Fruit fly (Drosophila melanogaster) whole organism, pupa: Measurements from ENCODE around the gene CG7991.
A peak's percentile ranks its signal among the peaks of the same experiment; 100 is the strongest.

ENCODE experiments used
- CG10348 ChIP-seq: fragments of 200-800 bp; sonication (Bioruptor generic); IDR thresholded peaks from 2 replicates; pipeline ENCODE4 v1.3.6; 2022; ENCODE audit warnings: missing biosample characterization, missing genetic modification characterization
- CG12605 ChIP-seq: fragments of 200-800 bp; sonication (Bioruptor generic); IDR thresholded peaks from 2 replicates; pipeline ENCODE4 v1.3.6; 2022; ENCODE audit warnings: missing biosample characterization, missing genetic modification characterization
- CG13204 ChIP-seq: fragments of 200-800 bp; sonication (Bioruptor generic); optimal IDR thresholded peaks from 2 replicates; lab custom pipeline; 2018; ENCODE audit warnings: missing biosample characterization, mild to moderate bottlenecking, missing genetic modification characterization, moderate library complexity
- CG14655 ChIP-seq: fragments of 200-800 bp; sonication (Bioruptor generic); optimal IDR thresholded peaks from 3 replicates; lab custom pipeline; 2017; ENCODE audit warnings: mild to moderate bottlenecking, missing biosample characterization, missing genetic modification reagents, missing genetic modification characterization
- CG15710 ChIP-seq: fragments of 200-800 bp; sonication (Bioruptor generic); optimal IDR thresholded peaks from 2 replicates; lab custom pipeline; 2018; ENCODE audit warnings: missing biosample characterization, mild to moderate bottlenecking, missing genetic modification characterization, moderate library complexity
- CG17806 ChIP-seq: fragments of 200-800 bp; sonication (Bioruptor generic); optimal IDR thresholded peaks from 2 replicates; lab custom pipeline; 2018; ENCODE audit warnings: missing biosample characterization, mild to moderate bottlenecking, missing genetic modification characterization, moderate library complexity
- CG32121 ChIP-seq: fragments of 200-800 bp; sonication (Bioruptor generic); IDR thresholded peaks from 2 replicates; pipeline ENCODE4 v1.3.6; 2022; ENCODE audit warnings: missing biosample characterization, missing genetic modification characterization
- CG34367 ChIP-seq: fragments of 200-800 bp; sonication (Bioruptor generic); optimal IDR thresholded peaks from 2 replicates; lab custom pipeline; 2018; ENCODE audit warnings: missing biosample characterization, mild to moderate bottlenecking, missing genetic modification characterization
- CG4496 ChIP-seq: fragments of 200-800 bp; sonication (Bioruptor generic); IDR thresholded peaks from 3 replicates; pipeline ENCODE4 v1.3.6; 2022; ENCODE audit warnings: missing biosample characterization, missing genetic modification characterization
- CG8159 ChIP-seq: fragments of 200-800 bp; sonication (Bioruptor generic); optimal IDR thresholded peaks from 3 replicates; lab custom pipeline; 2018; ENCODE audit warnings: missing biosample characterization, mild to moderate bottlenecking, missing genetic modification characterization, moderate library complexity
- CG8301 ChIP-seq: fragments of 200-800 bp; sonication (Bioruptor generic); optimal IDR thresholded peaks from 2 replicates; lab custom pipeline; 2018; ENCODE audit warnings: missing biosample characterization, mild to moderate bottlenecking, missing genetic modification characterization
- CG9948 ChIP-seq: fragments of 200-800 bp; sonication (Bioruptor generic); optimal IDR thresholded peaks from 2 replicates; lab custom pipeline; 2018; ENCODE audit warnings: missing biosample characterization, mild to moderate bottlenecking, missing genetic modification characterization, moderate library complexity
- D1 ChIP-seq: fragments of 200-800 bp; sonication (Bioruptor generic); optimal IDR thresholded peaks from 2 replicates; lab custom pipeline; 2018; ENCODE audit warnings: missing biosample characterization, mild to moderate bottlenecking, missing genetic modification characterization, moderate library complexity
- EcR ChIP-seq: fragments of 200-800 bp; sonication (Bioruptor generic); optimal IDR thresholded peaks from 3 replicates; lab custom pipeline; 2019; ENCODE audit warnings: missing biosample characterization, missing genetic modification characterization, mild to moderate bottlenecking, moderate library complexity, missing genetic modification reagents
- Ets98B ChIP-seq: fragments of 200-800 bp; sonication (Bioruptor generic); IDR thresholded peaks from 2 replicates; pipeline ENCODE4 v1.3.6; 2022; ENCODE audit warnings: missing biosample characterization, missing genetic modification characterization
- Pif1A ChIP-seq: fragments of 200-800 bp; sonication (Bioruptor generic); optimal IDR thresholded peaks from 3 replicates; lab custom pipeline; 2016; ENCODE audit warnings: missing biosample characterization, missing genetic modification characterization
- Pif1B ChIP-seq: fragments of 200-800 bp; sonication (Bioruptor generic); optimal IDR thresholded peaks from 3 replicates; lab custom pipeline; 2016; ENCODE audit warnings: missing biosample characterization, missing genetic modification characterization
- Snoo ChIP-seq: fragments of 200-800 bp; sonication (Bioruptor generic); optimal IDR thresholded peaks from 3 replicates; lab custom pipeline; 2017; ENCODE audit warnings: missing biosample characterization, mild to moderate bottlenecking, missing genetic modification characterization, inconsistent platforms
- fd96Ca ChIP-seq: fragments of 200-800 bp; sonication (Bioruptor generic); IDR thresholded peaks from 3 replicates; pipeline ENCODE4 v1.3.6; 2022; ENCODE audit warnings: missing biosample characterization, missing genetic modification characterization
- gl ChIP-seq: fragments of 200-800 bp; sonication (Bioruptor generic); optimal IDR thresholded peaks from 2 replicates; lab custom pipeline; 2018; ENCODE audit warnings: missing biosample characterization, mild to moderate bottlenecking, missing genetic modification characterization
- rn ChIP-seq: fragments of 200-800 bp; sonication (Bioruptor generic); IDR thresholded peaks from 2 replicates; pipeline ENCODE4 v1.3.6; 2022; ENCODE audit warnings: missing biosample characterization, missing genetic modification characterization

Gene CG7991

dm6 chr3L:1679394-1679793 is 4.9 kb downstream of the CG7991 start:
- peak; percentile 23 for TF ChIP-seq CG17806 (tag; lab: Kevin White, UChicago)
- TF ChIP-seq Snoo (tag; lab: Kevin White, UChicago) = peak; percentile 39
- TF ChIP-seq D1 = no peak
- peak; percentile 36 for TF ChIP-seq Pif1A (GFP tag; lab: Kevin White, UChicago)
- no peak for TF ChIP-seq CG4496
- TF ChIP-seq CG8301 (tag; lab: Kevin White, UChicago) = peak; percentile 9
- TF ChIP-seq CG8159 (tag; lab: Kevin White, UChicago) = peak; percentile 61
- no peak for TF ChIP-seq CG34367 (tag; lab: Kevin White, UChicago)
- peak; percentile 38 for TF ChIP-seq CG15710 (tag; lab: Kevin White, UChicago)
- TF ChIP-seq Ets98B (GFP tag; lab: Robert Waterston, UW) = no peak
- TF ChIP-seq rn (GFP tag; lab: Robert Waterston, UW) = no peak
- no peak for TF ChIP-seq CG10348
- peak; percentile 28 for TF ChIP-seq CG9948 (tag; lab: Kevin White, UChicago)
- TF ChIP-seq Pif1B = peak; percentile 11
- TF ChIP-seq EcR (GFP tag; lab: Kevin White, UChicago) = peak; percentile 23
- TF ChIP-seq CG14655 (GFP tag; lab: Kevin White, UChicago) = peak; percentile 35
- TF ChIP-seq gl (tag; lab: Kevin White, UChicago) = peak; percentile 5
- no peak for TF ChIP-seq CG32121 (GFP tag; lab: Robert Waterston, UW)

- TF ChIP-seq CG17806 (tag; lab: Kevin White, UChicago) (peak; percentile 64), CG15710 (tag; lab: Kevin White, UChicago) (peak; percentile 67), Ets98B (GFP tag; lab: Robert Waterston, UW) (0 out of 2 replicates have a peak, but pooled peaks have one; percentile 21), CG9948 (tag; lab: Kevin White, UChicago) (peak; percentile 63), CG13204 (GFP tag; lab: Kevin White, UChicago) (no peak), CG12605 (GFP tag; lab: Robert Waterston, UW) (peak; percentile 77), CG8301 (tag; lab: Kevin White, UChicago) (peak; percentile 26), CG14655 (GFP tag; lab: Kevin White, UChicago) (peak; percentile 57), gl (tag; lab: Kevin White, UChicago) (peak; percentile 44), CG10348 (no peak), Snoo (tag; lab: Kevin White, UChicago) (peak; percentile 17), CG32121 (GFP tag; lab: Robert Waterston, UW) (no peak), Pif1A (GFP tag; lab: Kevin White, UChicago) (peak; percentile 66), fd96Ca (GFP tag; lab: Robert Waterston, UW) (peak; percentile 71; the same call in 2 of the 3 replicates), rn (GFP tag; lab: Robert Waterston, UW) (no peak; the same call in 1 of the 2 replicates), CG8159 (tag; lab: Kevin White, UChicago) (peak; percentile 77), Pif1B (peak; percentile 68), CG34367 (tag; lab: Kevin White, UChicago) (peak; percentile 41), CG4496 (peak; percentile 82)
Measured at dm6 chr3L:1683091-1683490, 8.6 kb downstream of the CG7991 start.

dm6 chr3L:1688161-1688560 is 13.7 kb downstream of the CG7991 start:
- TF ChIP-seq CG15710 (tag; lab: Kevin White, UChicago) (no peak), D1 (no peak), Pif1B (no peak), CG8301 (tag; lab: Kevin White, UChicago) (peak; percentile 42), EcR (GFP tag; lab: Kevin White, UChicago) (no peak), Snoo (tag; lab: Kevin White, UChicago) (no peak), CG4496 (no peak), fd96Ca (GFP tag; lab: Robert Waterston, UW) (no peak), CG10348 (no peak), CG14655 (GFP tag; lab: Kevin White, UChicago) (peak; percentile 50), CG32121 (GFP tag; lab: Robert Waterston, UW) (no peak), CG9948 (tag; lab: Kevin White, UChicago) (peak; percentile 12), Ets98B (GFP tag; lab: Robert Waterston, UW) (no peak), CG12605 (GFP tag; lab: Robert Waterston, UW) (no peak), gl (tag; lab: Kevin White, UChicago) (no peak), CG8159 (tag; lab: Kevin White, UChicago) (peak; percentile 22), CG17806 (tag; lab: Kevin White, UChicago) (no peak), CG13204 (GFP tag; lab: Kevin White, UChicago) (no peak), Pif1A (GFP tag; lab: Kevin White, UChicago) (no peak), rn (GFP tag; lab: Robert Waterston, UW) (no peak), CG34367 (tag; lab: Kevin White, UChicago) (no peak)
- TF ChIP-seq, all 21 proteins: peak for 4

- peak; percentile 28 for TF ChIP-seq Ets98B (GFP tag; lab: Robert Waterston, UW)
- no peak for TF ChIP-seq Pif1B
- peak; percentile 89 for TF ChIP-seq CG4496
- peak; percentile 49; the same call in 1 of the 3 replicates for TF ChIP-seq fd96Ca (GFP tag; lab: Robert Waterston, UW)
- peak; percentile 59 for TF ChIP-seq CG13204 (GFP tag; lab: Kevin White, UChicago)
- peak; percentile 26 for TF ChIP-seq EcR (GFP tag; lab: Kevin White, UChicago)
- TF ChIP-seq CG34367 (tag; lab: Kevin White, UChicago) = no peak
- no peak for TF ChIP-seq Pif1A (GFP tag; lab: Kevin White, UChicago)
- no peak for TF ChIP-seq CG15710 (tag; lab: Kevin White, UChicago)
Measured at dm6 chr3L:1688569-1688968, 14.1 kb downstream of the CG7991 start.

DNA sequence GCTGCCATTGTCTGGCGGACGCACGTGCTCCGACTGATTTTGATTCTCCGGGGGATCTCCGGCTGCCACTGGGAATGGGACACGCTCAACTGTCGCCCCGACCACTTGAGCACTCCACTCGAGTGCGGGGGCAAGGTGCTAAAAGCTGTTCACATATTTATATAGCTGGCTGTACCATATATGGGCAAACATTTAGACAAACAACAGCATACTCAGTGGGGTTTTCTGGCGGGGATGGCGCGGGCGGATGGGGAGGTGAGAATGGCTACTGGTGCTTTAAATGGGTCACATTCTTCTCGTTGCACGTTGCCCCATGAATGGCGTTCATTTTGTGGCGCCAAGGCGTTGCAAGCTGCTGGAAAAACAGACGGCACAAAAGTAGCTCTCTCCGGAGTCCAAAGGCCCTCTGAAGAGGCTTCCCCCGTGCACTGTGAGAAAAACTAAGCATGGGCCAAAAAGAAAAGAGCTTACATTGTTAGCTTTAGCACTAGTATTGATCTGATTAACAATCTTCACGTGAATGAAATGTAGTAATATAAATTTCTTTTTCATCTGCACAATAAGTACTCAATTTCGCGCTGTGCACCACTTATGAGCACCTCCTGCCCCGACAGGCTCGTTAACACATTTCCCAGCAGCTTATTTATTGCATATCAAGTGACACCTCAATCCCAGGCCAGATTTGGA is 16.4 kb downstream of the CG7991 start:
- TF ChIP-seq CG10348 (no peak), Pif1B (peak; percentile 73), CG15710 (tag; lab: Kevin White, UChicago) (peak; percentile 79), CG8301 (tag; lab: Kevin White, UChicago) (peak; percentile 77), CG32121 (GFP tag; lab: Robert Waterston, UW) (peak; percentile 55; the same call in 1 of the 2 replicates), fd96Ca (GFP tag; lab: Robert Waterston, UW) (peak; percentile 86), Snoo (tag; lab: Kevin White, UChicago) (peak; percentile 54), CG17806 (tag; lab: Kevin White, UChicago) (peak; percentile 83), rn (GFP tag; lab: Robert Waterston, UW) (peak; percentile 44; the same call in 1 of the 2 replicates), D1 (peak; percentile 28), CG34367 (tag; lab: Kevin White, UChicago) (peak; percentile 72), CG9948 (tag; lab: Kevin White, UChicago) (peak; percentile 85), EcR (GFP tag; lab: Kevin White, UChicago) (no peak), Pif1A (GFP tag; lab: Kevin White, UChicago) (peak; percentile 86), CG8159 (tag; lab: Kevin White, UChicago) (peak; percentile 86), CG12605 (GFP tag; lab: Robert Waterston, UW) (peak; percentile 63), gl (tag; lab: Kevin White, UChicago) (peak; percentile 70), CG4496 (peak; percentile 86), Ets98B (GFP tag; lab: Robert Waterston, UW) (peak; percentile 72), CG14655 (GFP tag; lab: Kevin White, UChicago) (peak; percentile 81), CG13204 (GFP tag; lab: Kevin White, UChicago) (peak; percentile 39)
